Worm (Caenorhabditis elegans): ENCODE data around the gene ocr-2.

ocr-2 gene

DNA sequence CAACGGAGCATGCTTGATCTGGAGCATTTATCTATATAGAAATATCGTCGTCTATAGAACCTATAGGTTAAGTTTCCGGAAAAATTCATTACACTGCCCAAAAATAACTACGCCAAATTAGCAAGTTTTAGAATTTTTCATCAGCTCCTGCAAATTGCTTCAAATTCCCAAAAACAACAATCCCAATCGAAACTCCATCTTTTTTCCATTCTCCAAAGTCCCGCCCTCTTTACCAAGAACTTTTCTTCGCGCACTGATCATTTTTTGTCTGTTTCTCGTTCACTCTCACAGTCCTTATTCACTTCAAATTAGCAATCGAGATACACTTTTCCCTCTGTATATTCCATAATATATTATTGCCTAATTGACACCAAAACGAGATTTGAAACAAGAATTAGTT is 13.6 kb downstream of the ocr-2 start, which contains the start of gene svh-1:
Gene svh-1 (plus strand): TSS at position 301 of the 400 bp plus-strand sequence.
- TF ChIP-seq snpc-4 (tag; optimal IDR thresholded peaks at IDR 0.05) = no peak
- no peak for TF ChIP-seq lin-32 (GFP tag; optimal IDR thresholded peaks at IDR 0.05)
- no peak for TF ChIP-seq sptf-1 (tag; optimal IDR thresholded peaks at IDR 0.05)
- TF ChIP-seq mls-2 (tag; optimal IDR thresholded peaks at IDR 0.05) = no peak
- no peak for TF ChIP-seq mep-1 (tag; optimal IDR thresholded peaks at IDR 0.05)
- no peak for TF ChIP-seq nhr-76 (tag; optimal IDR thresholded peaks at IDR 0.05)
- TF ChIP-seq hlh-1 (tag; optimal IDR thresholded peaks at IDR 0.05) = no peak
- TF ChIP-seq pha-4 (tag; optimal IDR thresholded peaks at IDR 0.05) = no peak
- TF ChIP-seq drap-1 (GFP tag; optimal IDR thresholded peaks at IDR 0.05) = no peak
- TF ChIP-seq mab-5 (tag; optimal IDR thresholded peaks at IDR 0.05) = no peak
- TF ChIP-seq lin-13 (tag; optimal IDR thresholded peaks at IDR 0.05) = no peak
- TF ChIP-seq ztf-11 (tag; optimal IDR thresholded peaks at IDR 0.05) = no peak
- TF ChIP-seq ces-1 (GFP tag; optimal IDR thresholded peaks at IDR 0.05) = no peak
- no peak for TF ChIP-seq ceh-83 (GFP tag; optimal IDR thresholded peaks at IDR 0.05)
- TF ChIP-seq tbx-8 (GFP tag; optimal IDR thresholded peaks at IDR 0.05) = no peak
- no peak for TF ChIP-seq unc-120 (tag; optimal IDR thresholded peaks at IDR 0.05; ENCODE audit: poor library complexity, severe bottlenecking)
- TF ChIP-seq elt-3 (tag; optimal IDR thresholded peaks at IDR 0.05) = no peak

ce11 chrIV:8205272-8206098 is 14.4 kb downstream of the ocr-2 start, which contains the start of gene hgrs-1:
Gene hgrs-1 (minus strand): TSS chrIV:8206048.
- TF ChIP-seq unc-62 (GFP tag; optimal IDR thresholded peaks at IDR 0.05) = no peak
- no peak for TF ChIP-seq drap-1 (GFP tag; optimal IDR thresholded peaks at IDR 0.05)
- TF ChIP-seq ztf-11 (tag; optimal IDR thresholded peaks at IDR 0.05) = no peak
- TF ChIP-seq mep-1 (tag; optimal IDR thresholded peaks at IDR 0.05) = peak; percentile 3
- no peak for TF ChIP-seq nhr-28 (tag; optimal IDR thresholded peaks at IDR 0.05)
- no peak for TF ChIP-seq elt-1 (tag; optimal IDR thresholded peaks at IDR 0.05; ENCODE audit: borderline replicate concordance, insufficient read depth)
- no peak for TF ChIP-seq nhr-2 (tag; optimal IDR thresholded peaks at IDR 0.05)
- no peak for TF ChIP-seq nhr-76 (tag; optimal IDR thresholded peaks at IDR 0.05)

ce11 chrIV:8203555-8203954 is 16.3 kb downstream of the ocr-2 start:
- TF ChIP-seq nhr-76 (tag; optimal IDR thresholded peaks at IDR 0.05) (no peak), nhr-2 (tag; optimal IDR thresholded peaks at IDR 0.05) (no peak), unc-39 (tag; optimal IDR thresholded peaks at IDR 0.05) (no peak), M03D4.4 (tag; optimal IDR thresholded peaks at IDR 0.05) (no peak), ztf-11 (tag; optimal IDR thresholded peaks at IDR 0.05) (no peak), sem-2 (GFP tag; optimal IDR thresholded peaks at IDR 0.05) (no peak), hlh-1 (tag; optimal IDR thresholded peaks at IDR 0.05) (no peak), blmp-1 (tag; optimal IDR thresholded peaks at IDR 0.05) (no peak), ces-1 (GFP tag; optimal IDR thresholded peaks at IDR 0.05) (no peak), snpc-4 (tag; optimal IDR thresholded peaks at IDR 0.05) (no peak), ceh-83 (GFP tag; optimal IDR thresholded peaks at IDR 0.05) (no peak), lin-32 (GFP tag; optimal IDR thresholded peaks at IDR 0.05) (no peak)

DNA sequence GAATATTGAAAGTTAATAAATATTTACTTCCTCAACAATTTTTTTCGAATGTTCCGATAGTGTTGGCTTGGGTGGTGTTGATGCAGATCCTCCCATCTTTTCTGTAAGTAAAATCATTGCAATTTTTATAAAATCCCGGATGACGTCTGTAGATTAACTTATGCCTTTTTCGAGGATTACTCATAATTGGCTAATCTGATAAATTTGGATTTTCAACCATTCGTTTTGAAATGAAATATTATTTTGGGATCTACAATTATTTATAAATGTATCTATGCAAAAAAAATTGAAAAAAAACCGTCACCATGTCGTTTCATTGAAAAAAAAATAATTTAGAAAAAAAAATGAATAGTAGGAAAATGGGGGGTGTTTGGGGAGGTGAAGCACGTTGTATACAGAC is 18.8 kb downstream of the ocr-2 start, which contains the start of gene glrx-22:
Gene glrx-22 (minus strand): TSS at position 101 of the 400 bp plus-strand sequence.
- TF ChIP-seq ztf-11 (tag; optimal IDR thresholded peaks at IDR 0.05) = no peak
- TF ChIP-seq nhr-2 (tag; optimal IDR thresholded peaks at IDR 0.05) = no peak
- no peak for TF ChIP-seq lsy-2 (tag; optimal IDR thresholded peaks at IDR 0.05)

ce11 chrIV:8199824-8200223 is 20.1 kb downstream of the ocr-2 start:
- TF ChIP-seq cnd-1 (tag; optimal IDR thresholded peaks at IDR 0.05) = no peak
- no peak for TF ChIP-seq hlh-1 (tag; optimal IDR thresholded peaks at IDR 0.05)
- TF ChIP-seq elt-3 (tag; optimal IDR thresholded peaks at IDR 0.05) = no peak
- TF ChIP-seq M03D4.4 (tag; optimal IDR thresholded peaks at IDR 0.05) = no peak

ce11 chrIV:8199274-8199673 is 20.6 kb downstream of the ocr-2 start:
- TF ChIP-seq unc-39 (tag; optimal IDR thresholded peaks at IDR 0.05) = no peak
- TF ChIP-seq bed-3 (GFP tag; optimal IDR thresholded peaks at IDR 0.05) = no peak
- no peak for TF ChIP-seq hlh-1 (tag; optimal IDR thresholded peaks at IDR 0.05)
- no peak for TF ChIP-seq tbx-8 (GFP tag; optimal IDR thresholded peaks at IDR 0.05)
- TF ChIP-seq pha-4 (tag; optimal IDR thresholded peaks at IDR 0.05) = no peak
- TF ChIP-seq M03D4.4 (tag; optimal IDR thresholded peaks at IDR 0.05) = no peak
- TF ChIP-seq ceh-43 (GFP tag; optimal IDR thresholded peaks at IDR 0.05) = no peak
- no peak for TF ChIP-seq nhr-76 (tag; optimal IDR thresholded peaks at IDR 0.05)
- no peak for TF ChIP-seq ceh-39 (tag; optimal IDR thresholded peaks at IDR 0.05)
- no peak for TF ChIP-seq ztf-11 (tag; optimal IDR thresholded peaks at IDR 0.05)
- TF ChIP-seq lin-13 (tag; optimal IDR thresholded peaks at IDR 0.05) = no peak
- no peak for TF ChIP-seq lin-32 (GFP tag; optimal IDR thresholded peaks at IDR 0.05)
